Worm (Caenorhabditis elegans) whole organism, L3 larva: ENCODE results near the gene txt-10.

Source experiments
- elt-3 ChIP-seq, 3 experiments: fragments of 150-350 bp in 1 of 3; sonication (generic microtip) in 2 of 3; optimal IDR thresholded peaks; 2 replicates in 2 of 3; 4 replicates in 1 of 3; lab custom pipeline; 2014 to 2017; ENCODE audit warnings: missing biosample characterization in 3 of 3, missing genetic modification characterization in 3 of 3
- nhr-237 ChIP-seq: fragments of 150-350 bp; optimal IDR thresholded peaks from 2 replicates; lab custom pipeline; 2014; ENCODE audit warnings: missing biosample characterization, missing genetic modification characterization
- snpc-4 ChIP-seq: fragments of 150-350 bp; optimal IDR thresholded peaks from 2 replicates; lab custom pipeline; 2014; ENCODE audit warnings: missing biosample characterization, missing genetic modification characterization
- unc-62 ChIP-seq: fragments of 150-350 bp; sonication (generic microtip); optimal IDR thresholded peaks from 4 replicates; lab custom pipeline; 2014; ENCODE audit warnings: missing biosample characterization, missing genetic modification reagents, missing genetic modification characterization

- no peak for TF ChIP-seq elt-3 (tag; optimal IDR thresholded peaks at IDR 0.05; lab: Kevin White, UChicago)
- TF ChIP-seq nhr-237 (tag; lab: Kevin White, UChicago), result no peak
- no peak for TF ChIP-seq unc-62 (GFP tag; lab: Kevin White, UChicago)
- TF ChIP-seq snpc-4 (tag; lab: Kevin White, UChicago), result no peak
Observed at ce11 chrV:10529600-10529999, 3.0 kb downstream of the txt-10 start.
